Worm (Caenorhabditis elegans) whole organism, L1 larva: ENCODE results near the gene umps-1.

Experiments used
- C16A3.4 ChIP-seq: fragments of 150-350 bp; optimal IDR thresholded peaks from 2 replicates; lab custom pipeline; 2014; ENCODE audit warnings: missing biosample characterization, missing genetic modification characterization
- F16B12.6 ChIP-seq: fragments of 150-350 bp; optimal IDR thresholded peaks from 2 replicates; lab custom pipeline; 2014; ENCODE audit warnings: missing biosample characterization, missing genetic modification characterization
- ceh-82 ChIP-seq, 3 experiments: fragments of 150-350 bp in 1 of 3; sonication (generic microtip) in 2 of 3; optimal IDR thresholded peaks; 2 replicates each; lab custom pipeline; 2014 to 2017; ENCODE audit warnings: missing biosample characterization in 3 of 3, missing genetic modification characterization in 3 of 3
- ces-1 ChIP-seq: fragments of 150-350 bp; optimal IDR thresholded peaks from 2 replicates; lab custom pipeline; 2014; ENCODE audit warnings: missing biosample characterization, missing genetic modification reagents, missing genetic modification characterization
- elt-3 ChIP-seq, 6 experiments: fragments of 150-350 bp in 1 of 6; sonication (generic microtip); optimal IDR thresholded peaks; 2 replicates each; lab custom pipeline; 2017 to 2018; ENCODE audit warnings: missing biosample characterization in 6 of 6, missing genetic modification characterization in 6 of 6, inconsistent platforms in 1 of 6
- hlh-4 ChIP-seq: sonication (generic microtip); optimal IDR thresholded peaks from 2 replicates; lab custom pipeline; 2016; ENCODE audit warnings: mild to moderate bottlenecking, missing genetic modification characterization, missing compliant biosample characterization
- nhr-12 ChIP-seq: sonication (generic microtip); optimal IDR thresholded peaks from 2 replicates; lab custom pipeline; 2017; ENCODE audit warnings: missing biosample characterization, missing genetic modification characterization
- nhr-28 ChIP-seq: fragments of 150-350 bp; optimal IDR thresholded peaks from 2 replicates; lab custom pipeline; 2014; ENCODE audit warnings: missing biosample characterization, missing genetic modification characterization
- nhr-90 ChIP-seq: sonication (generic microtip); optimal IDR thresholded peaks from 2 replicates; lab custom pipeline; 2016; ENCODE audit warnings: mild to moderate bottlenecking, missing genetic modification characterization, missing compliant biosample characterization; ENCODE audit not compliant: poor library complexity
- pqm-1 ChIP-seq: sonication (generic microtip); optimal IDR thresholded peaks from 3 replicates; lab custom pipeline; 2017; ENCODE audit warnings: missing biosample characterization, missing genetic modification characterization
- sptf-1 ChIP-seq: fragments of 150-350 bp; optimal IDR thresholded peaks from 2 replicates; lab custom pipeline; 2014; ENCODE audit warnings: missing biosample characterization, missing genetic modification characterization
- unc-62 ChIP-seq: fragments of 150-350 bp; optimal IDR thresholded peaks from 2 replicates; lab custom pipeline; 2014; ENCODE audit warnings: missing biosample characterization, missing genetic modification reagents, missing genetic modification characterization
- unc-98 ChIP-seq: fragments of 200-800 bp; sonication (Bioruptor generic); IDR thresholded peaks from 2 replicates; pipeline ENCODE4 v1.3.6; 2022; ENCODE audit warnings: missing genetic modification characterization, missing compliant biosample characterization
- zag-1 ChIP-seq: fragments of 150-350 bp; optimal IDR thresholded peaks from 2 replicates; lab custom pipeline; 2014; ENCODE audit warnings: missing biosample characterization, missing genetic modification characterization

ce11 chrIII:10351595-10352207 is 5.7 kb downstream of the umps-1 start, which contains the start of gene T07C4.3:
- TF ChIP-seq C16A3.4 (tag; lab: Kevin White, UChicago) (no peak), ceh-82 (tag; optimal IDR thresholded peaks at IDR 0.05; lab: Kevin White, UChicago) (no peak), nhr-90 (tag; lab: Kevin White, UChicago) (no peak), elt-3 (tag; optimal IDR thresholded peaks at IDR 0.05; lab: Kevin White, UChicago) (no peak), unc-62 (GFP tag; lab: Kevin White, UChicago) (no peak), nhr-28 (no peak), nhr-12 (tag; lab: Kevin White, UChicago) (no peak), F16B12.6 (tag; lab: Kevin White, UChicago) (no peak), sptf-1 (tag; lab: Kevin White, UChicago) (no peak), ces-1 (GFP tag; lab: Kevin White, UChicago) (no peak), hlh-4 (no peak), pqm-1 (no peak), zag-1 (tag; lab: Kevin White, UChicago) (no peak), unc-98 (GFP tag; lab: Robert Waterston, UW) (no peak)
